Worm (Caenorhabditis elegans) whole organism, mixed stage, embryonic: Measurements from ENCODE around the gene C04E7.1.

Source experiments
- lin-13 ChIP-seq: fragments of 150-350 bp; optimal IDR thresholded peaks from 2 replicates; lab custom pipeline; 2014; ENCODE audit warnings: missing biosample characterization, missing genetic modification characterization
- mep-1 ChIP-seq: fragments of 150-350 bp; optimal IDR thresholded peaks from 2 replicates; lab custom pipeline; 2017; ENCODE audit warnings: missing biosample characterization, missing genetic modification reagents, missing genetic modification characterization, inconsistent platforms
- nhr-237 ChIP-seq: fragments of 150-350 bp; optimal IDR thresholded peaks from 2 replicates; lab custom pipeline; 2014; ENCODE audit warnings: missing biosample characterization, missing genetic modification characterization
- nhr-28 ChIP-seq: fragments of 150-350 bp; optimal IDR thresholded peaks from 2 replicates; lab custom pipeline; 2014; ENCODE audit warnings: missing biosample characterization, missing genetic modification characterization
- unc-62 ChIP-seq: fragments of 150-350 bp; optimal IDR thresholded peaks from 2 replicates; lab custom pipeline; 2014; ENCODE audit warnings: missing biosample characterization, missing genetic modification reagents, missing genetic modification characterization
- ztf-11 ChIP-seq: fragments of 150-350 bp; optimal IDR thresholded peaks from 2 replicates; lab custom pipeline; 2014; ENCODE audit warnings: missing biosample characterization, missing genetic modification characterization

DNA sequence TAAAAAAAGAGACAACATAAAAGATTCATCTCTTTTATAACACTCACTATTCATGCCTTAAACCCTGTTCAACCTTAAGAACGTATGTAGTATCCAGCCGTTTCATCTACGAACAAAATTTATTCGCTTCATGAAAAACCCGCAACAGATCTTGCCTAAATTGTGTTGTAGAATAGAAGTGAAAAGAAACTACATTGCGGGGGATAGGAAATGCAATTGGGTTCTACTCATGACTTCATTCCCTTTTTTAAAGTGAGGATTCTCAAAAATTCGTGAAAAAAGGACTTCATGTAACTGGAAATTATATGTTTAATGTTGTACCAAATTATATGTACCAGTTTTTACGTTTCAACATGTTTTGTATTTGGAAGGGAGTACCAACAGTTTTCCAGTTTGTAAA is 48.8 kb upstream of the C04E7.1 start:
- TF ChIP-seq nhr-28 (no peak), ztf-11 (tag; lab: Kevin White, UChicago) (no peak), lin-13 (no peak), mep-1 (tag; lab: Kevin White, UChicago) (no peak), nhr-237 (tag; lab: Kevin White, UChicago) (no peak), unc-62 (no peak)
